Fruit fly (Drosophila melanogaster) Kc167 (cell line): ENCODE results near the gene mwh.

Source experiments
- Myc ChIP-seq: fragments of >200 bp; optimal IDR thresholded peaks from 2 replicates; lab custom pipeline; 2017; ENCODE audit warnings: missing external identifiers
- h ChIP-seq: fragments of >200 bp; optimal IDR thresholded peaks from 3 replicates; lab custom pipeline; 2018; ENCODE audit warnings: missing external identifiers
- insv ChIP-seq: fragments of >200 bp; optimal IDR thresholded peaks from 3 replicates; lab custom pipeline; 2018; ENCODE audit warnings: missing external identifiers
- ttk ChIP-seq: sonication (Bioruptor generic); optimal IDR thresholded peaks from 2 replicates; lab custom pipeline; 2017; ENCODE audit warnings: missing external identifiers

DNA sequence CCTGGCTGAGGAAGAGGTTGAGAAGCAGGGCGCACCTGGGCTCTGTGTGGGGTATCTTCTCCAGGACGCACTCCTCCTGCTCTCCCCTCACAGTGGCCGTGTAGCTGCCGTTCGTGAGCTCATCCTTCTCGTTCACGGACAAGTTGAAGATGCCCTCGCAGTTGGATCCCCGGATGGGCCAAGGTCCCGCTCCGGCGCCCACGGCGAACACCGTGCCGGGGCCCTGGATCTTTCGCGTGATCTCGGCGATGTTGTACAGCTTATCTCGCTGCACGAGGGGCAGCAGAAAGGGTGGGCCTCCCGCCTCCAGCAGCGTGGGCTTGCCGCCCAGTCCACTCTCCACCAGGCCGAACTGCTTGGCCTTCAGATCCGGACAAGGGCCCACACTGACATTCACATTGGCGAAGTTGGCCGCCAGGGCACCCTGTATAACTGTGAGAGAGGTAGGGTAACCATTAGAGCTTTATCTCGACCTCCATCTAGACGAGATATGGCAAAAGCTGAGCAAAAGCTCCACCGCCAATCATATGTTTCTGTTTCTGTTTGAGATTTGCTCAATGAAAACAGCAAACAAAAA, 3.4 kb downstream of the mwh start:
- TF ChIP-seq insv (lab: Kevin White, UChicago) (no peak), h (no peak), ttk (lab: Kevin White, UChicago) (no peak), Myc (lab: Kevin White, UChicago) (no peak)
